Fruit fly (Drosophila melanogaster) Kc167 (cell line): ENCODE data around the gene CG11279.

Source experiments
- Myc ChIP-seq: fragments of >200 bp; optimal IDR thresholded peaks from 2 replicates; lab custom pipeline; 2017; ENCODE audit warnings: missing external identifiers
- Sin3A ChIP-seq: fragments of >200 bp; optimal IDR thresholded peaks from 2 replicates; lab custom pipeline; 2018; ENCODE audit warnings: missing external identifiers
- h ChIP-seq: fragments of >200 bp; optimal IDR thresholded peaks from 3 replicates; lab custom pipeline; 2018; ENCODE audit warnings: missing external identifiers
- insv ChIP-seq: fragments of >200 bp; optimal IDR thresholded peaks from 3 replicates; lab custom pipeline; 2018; ENCODE audit warnings: missing external identifiers
- psq ChIP-seq: fragments of >200 bp; optimal IDR thresholded peaks from 2 replicates; lab custom pipeline; 2017; ENCODE audit warnings: missing external identifiers
- ttk ChIP-seq: sonication (Bioruptor generic); optimal IDR thresholded peaks from 2 replicates; lab custom pipeline; 2017; ENCODE audit warnings: missing external identifiers

DNA sequence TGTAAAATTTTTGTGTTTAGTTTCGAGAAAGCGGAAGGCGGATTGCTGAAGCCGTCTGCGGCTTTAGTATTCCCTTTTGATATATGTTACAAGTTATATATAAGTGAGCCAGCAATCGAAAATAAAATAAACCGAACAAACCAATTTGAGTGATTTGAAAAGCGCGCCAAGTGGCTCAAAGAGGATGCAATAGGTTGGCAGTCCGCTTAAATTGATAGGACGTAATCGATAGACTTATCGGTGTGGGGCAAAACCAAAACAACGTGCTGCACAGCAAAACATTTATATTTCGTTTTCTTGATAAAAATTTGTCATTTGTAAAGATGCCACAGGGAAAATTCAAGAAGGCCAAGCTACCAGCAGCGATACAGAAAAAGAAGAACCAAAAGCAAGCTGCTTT, at the start of gene CG11279:
- TF ChIP-seq ttk (lab: Kevin White, UChicago) (no peak), Sin3A (lab: Kevin White, UChicago) (no peak), h (lab: Kevin White, UChicago) (no peak), psq (no peak), insv (no peak), Myc (lab: Kevin White, UChicago) (no peak)
